Fruit fly (Drosophila melanogaster) whole organism, embryonic: ENCODE measurements around the gene cd.

Source experiments
- ATbp ChIP-seq: fragments of 200-800 bp; sonication (Bioruptor generic); optimal IDR thresholded peaks from 2 replicates; lab custom pipeline; 2017; ENCODE audit warnings: missing biosample characterization, mild to moderate bottlenecking, missing genetic modification characterization, missing genetic modification reagents
- Asciz ChIP-seq: fragments of 200-800 bp; sonication (Bioruptor generic); optimal IDR thresholded peaks from 2 replicates; lab custom pipeline; 2017; ENCODE audit warnings: missing biosample characterization, mild to moderate bottlenecking, missing genetic modification characterization, missing genetic modification reagents
- BEAF-32 ChIP-seq: fragments of 200-800 bp; sonication (Bioruptor generic); optimal IDR thresholded peaks from 3 replicates; lab custom pipeline; 2017; ENCODE audit warnings: missing biosample characterization, missing genetic modification characterization, mild to moderate bottlenecking, moderate library complexity, missing genetic modification reagents
- Bdp1 ChIP-seq: fragments of 200-800 bp; sonication (Bioruptor generic); optimal IDR thresholded peaks from 3 replicates; lab custom pipeline; 2016; ENCODE audit warnings: missing biosample characterization, missing genetic modification characterization
- Bteb2 ChIP-seq: fragments of 200-800 bp; sonication (Bioruptor generic); optimal IDR thresholded peaks from 2 replicates; lab custom pipeline; 2016; ENCODE audit warnings: missing biosample characterization, missing genetic modification characterization
- CG12155 ChIP-seq: fragments of 200-800 bp; sonication (Bioruptor generic); optimal IDR thresholded peaks from 3 replicates; lab custom pipeline; 2016; ENCODE audit warnings: missing biosample characterization, missing genetic modification characterization
- CG12299 ChIP-seq: fragments of 200-800 bp; sonication (Bioruptor generic); optimal IDR thresholded peaks from 2 replicates; lab custom pipeline; 2018; ENCODE audit warnings: missing biosample characterization, mild to moderate bottlenecking, missing genetic modification characterization
- CG12769 ChIP-seq: fragments of 200-800 bp; sonication (Bioruptor generic); optimal IDR thresholded peaks from 2 replicates; lab custom pipeline; 2019; ENCODE audit warnings: missing biosample characterization, mild to moderate bottlenecking, missing genetic modification characterization, moderate library complexity
- CG13894 ChIP-seq: fragments of 200-800 bp; sonication (Bioruptor generic); optimal IDR thresholded peaks from 3 replicates; lab custom pipeline; 2018; ENCODE audit warnings: missing biosample characterization, mild to moderate bottlenecking, missing genetic modification characterization, moderate library complexity
- CG15011 ChIP-seq: fragments of 200-800 bp; sonication (Bioruptor generic); optimal IDR thresholded peaks from 3 replicates; lab custom pipeline; 2018; ENCODE audit warnings: missing biosample characterization, mild to moderate bottlenecking, missing genetic modification characterization
- CG1602 ChIP-seq: fragments of 200-800 bp; sonication (Bioruptor generic); optimal IDR thresholded peaks from 3 replicates; lab custom pipeline; 2016; ENCODE audit warnings: missing biosample characterization, missing genetic modification characterization
- CG17361 ChIP-seq: fragments of 200-800 bp; sonication (Bioruptor generic); IDR thresholded peaks from 3 replicates; pipeline ENCODE4 v1.3.6; 2022; ENCODE audit warnings: missing biosample characterization, missing genetic modification characterization
- CG17829 ChIP-seq: fragments of 200-800 bp; optimal IDR thresholded peaks from 2 replicates; lab custom pipeline; 2019; ENCODE audit warnings: missing biosample characterization, mild to moderate bottlenecking, missing genetic modification characterization, moderate library complexity
- CG18764 ChIP-seq: fragments of 200-800 bp; sonication (Bioruptor generic); optimal IDR thresholded peaks from 3 replicates; lab custom pipeline; 2016; ENCODE audit warnings: missing biosample characterization, missing genetic modification characterization
- CG3065 ChIP-seq: fragments of 200-800 bp; sonication (Bioruptor generic); optimal IDR thresholded peaks from 2 replicates; lab custom pipeline; 2016; ENCODE audit warnings: missing biosample characterization, missing genetic modification characterization
- CG3163 ChIP-seq: fragments of 200-800 bp; sonication (Bioruptor generic); optimal IDR thresholded peaks from 3 replicates; lab custom pipeline; 2016; ENCODE audit warnings: missing biosample characterization, missing genetic modification characterization
- CG6272 ChIP-seq: fragments of 200-800 bp; sonication (Bioruptor generic); IDR thresholded peaks from 2 replicates; pipeline ENCODE4 v1.3.6; 2022; ENCODE audit warnings: missing biosample characterization, missing genetic modification characterization
- CG6791 ChIP-seq: fragments of 200-800 bp; sonication (Bioruptor generic); IDR thresholded peaks from 3 replicates; pipeline ENCODE4 v1.3.6; 2022; ENCODE audit warnings: missing biosample characterization, missing genetic modification characterization; ENCODE audit not compliant: partially characterized antibody
- CG7372 ChIP-seq: fragments of 200-800 bp; sonication (Bioruptor generic); IDR thresholded peaks from 2 replicates; pipeline ENCODE4 v1.3.6; 2022; ENCODE audit warnings: missing biosample characterization, missing genetic modification characterization
- CG7745 ChIP-seq: fragments of 200-800 bp; sonication (Bioruptor generic); optimal IDR thresholded peaks from 2 replicates; lab custom pipeline; 2018; ENCODE audit warnings: missing biosample characterization, mild to moderate bottlenecking, missing genetic modification characterization, moderate library complexity
- CG9437 ChIP-seq: fragments of 200-800 bp; sonication (Bioruptor generic); optimal IDR thresholded peaks from 2 replicates; lab custom pipeline; 2018; ENCODE audit warnings: missing biosample characterization, mild to moderate bottlenecking, missing genetic modification characterization
- Chrac-16 ChIP-seq: fragments of 200-800 bp; sonication (Bioruptor generic); optimal IDR thresholded peaks from 3 replicates; lab custom pipeline; 2016; ENCODE audit warnings: missing biosample characterization, missing genetic modification characterization
- CrebB ChIP-seq: fragments of 200-800 bp; sonication (Bioruptor generic); optimal IDR thresholded peaks from 3 replicates; lab custom pipeline; 2018; ENCODE audit warnings: missing biosample characterization, mild to moderate bottlenecking, missing genetic modification characterization
- Hmr ChIP-seq: fragments of 200-800 bp; sonication (Bioruptor generic); optimal IDR thresholded peaks from 3 replicates; lab custom pipeline; 2017; ENCODE audit warnings: mild to moderate bottlenecking, missing biosample characterization, missing genetic modification reagents, missing genetic modification characterization
- Hr51 ChIP-seq, 2 experiments: fragments of 200-800 bp; sonication (Bioruptor generic); optimal IDR thresholded peaks; 2 replicates in 1 of 2; 3 replicates in 1 of 2; lab custom pipeline; 2016 to 2018; ENCODE audit warnings: missing biosample characterization in 2 of 2, missing genetic modification characterization in 2 of 2, mild to moderate bottlenecking in 1 of 2, moderate library complexity in 1 of 2
- Lpt ChIP-seq: fragments of >200 bp; optimal IDR thresholded peaks from 2 replicates; lab custom pipeline; 2018; ENCODE audit warnings: missing biosample characterization, missing genetic modification characterization
- NC2α ChIP-seq: fragments of 200-800 bp; sonication (Bioruptor generic); optimal IDR thresholded peaks from 2 replicates; lab custom pipeline; 2016; ENCODE audit warnings: missing biosample characterization, missing genetic modification characterization
- NFAT ChIP-seq: fragments of 200-800 bp; sonication (Bioruptor generic); IDR thresholded peaks from 2 replicates; pipeline ENCODE4 v1.3.6; 2022; ENCODE audit warnings: missing biosample characterization, missing genetic modification characterization
- Poxn ChIP-seq: fragments of 200-800 bp; sonication (Bioruptor generic); IDR thresholded peaks from 2 replicates; pipeline ENCODE4 v1.3.6; 2022; ENCODE audit warnings: missing biosample characterization, missing genetic modification characterization
- Ravus ChIP-seq: fragments of 200-800 bp; sonication (Bioruptor generic); IDR thresholded peaks from 2 replicates; pipeline ENCODE4 v1.3.6; 2022; ENCODE audit warnings: missing biosample characterization, missing genetic modification characterization
- Side ChIP-seq: fragments of 200-800 bp; sonication (Bioruptor generic); optimal IDR thresholded peaks from 2 replicates; lab custom pipeline; 2016; ENCODE audit warnings: missing biosample characterization, missing genetic modification characterization
- Tbp ChIP-seq: fragments of >200 bp; optimal IDR thresholded peaks from 2 replicates; lab custom pipeline; 2018; ENCODE audit warnings: missing biosample characterization, missing genetic modification characterization
- aop ChIP-seq: fragments of 200-800 bp; sonication (Bioruptor generic); IDR thresholded peaks from 2 replicates; pipeline ENCODE4 v1.3.6; 2022; ENCODE audit warnings: missing biosample characterization, missing genetic modification characterization
- az2 ChIP-seq: fragments of 200-800 bp; sonication (Bioruptor generic); optimal IDR thresholded peaks from 3 replicates; lab custom pipeline; 2016; ENCODE audit warnings: missing biosample characterization, missing genetic modification characterization
- chn ChIP-seq: fragments of 200-800 bp; sonication (Bioruptor generic); optimal IDR thresholded peaks from 2 replicates; lab custom pipeline; 2016; ENCODE audit warnings: missing biosample characterization, missing genetic modification characterization
- dpn ChIP-seq, 2 experiments: fragments of 200-800 bp; sonication (Bioruptor generic); optimal IDR thresholded peaks; 3 replicates each; lab custom pipeline; 2016; ENCODE audit warnings: missing biosample characterization in 2 of 2, missing genetic modification characterization in 2 of 2
- en ChIP-seq: fragments of 200-800 bp; sonication (Bioruptor generic); optimal IDR thresholded peaks from 2 replicates; lab custom pipeline; 2016; ENCODE audit warnings: missing biosample characterization, missing genetic modification characterization
- fd102C ChIP-seq: fragments of 200-800 bp; sonication (Bioruptor generic); optimal IDR thresholded peaks from 2 replicates; lab custom pipeline; 2018; ENCODE audit warnings: missing biosample characterization, mild to moderate bottlenecking, missing genetic modification characterization, moderate library complexity
- fu2 ChIP-seq: fragments of 200-800 bp; sonication (Bioruptor generic); optimal IDR thresholded peaks from 2 replicates; lab custom pipeline; 2016; ENCODE audit warnings: missing biosample characterization, missing genetic modification characterization
- gcm ChIP-seq: fragments of 200-800 bp; sonication (Bioruptor generic); optimal IDR thresholded peaks from 2 replicates; lab custom pipeline; 2019; ENCODE audit warnings: missing biosample characterization, mild to moderate bottlenecking, missing genetic modification characterization, moderate library complexity
- grn ChIP-seq: fragments of 200-800 bp; sonication (Bioruptor generic); optimal IDR thresholded peaks from 3 replicates; lab custom pipeline; 2017; ENCODE audit warnings: missing biosample characterization, missing genetic modification characterization
- gt ChIP-seq: fragments of 200-800 bp; sonication (Bioruptor generic); IDR thresholded peaks from 2 replicates; pipeline ENCODE4 v1.3.6; 2022; ENCODE audit warnings: missing biosample characterization, missing genetic modification characterization
- inv ChIP-seq: fragments of 200-800 bp; sonication (Bioruptor generic); IDR thresholded peaks from 2 replicates; pipeline ENCODE4 v1.3.6; 2022; ENCODE audit warnings: missing biosample characterization, missing genetic modification characterization; ENCODE audit not compliant: partially characterized antibody
- nerfin-1 ChIP-seq: fragments of 200-800 bp; sonication (Bioruptor generic); optimal IDR thresholded peaks from 3 replicates; lab custom pipeline; 2019; ENCODE audit warnings: missing biosample characterization, mild to moderate bottlenecking, missing genetic modification characterization, moderate library complexity
- pum ChIP-seq: fragments of 200-800 bp; sonication (Bioruptor generic); optimal IDR thresholded peaks from 2 replicates; lab custom pipeline; 2016; ENCODE audit warnings: missing biosample characterization, missing genetic modification characterization
- row ChIP-seq: fragments of 200-800 bp; sonication (Bioruptor generic); IDR thresholded peaks from 3 replicates; pipeline ENCODE4 v1.3.6; 2022; ENCODE audit warnings: missing biosample characterization, missing genetic modification characterization
- unpg ChIP-seq: fragments of 200-800 bp; sonication (Bioruptor generic); optimal IDR thresholded peaks from 3 replicates; lab custom pipeline; 2018; ENCODE audit warnings: missing biosample characterization, mild to moderate bottlenecking, missing genetic modification characterization, moderate library complexity
- vfl ChIP-seq: fragments of 200-800 bp; sonication (Bioruptor generic); optimal IDR thresholded peaks from 2 replicates; lab custom pipeline; 2016; ENCODE audit warnings: missing biosample characterization, missing genetic modification characterization
- wdn ChIP-seq: fragments of 200-800 bp; sonication (Bioruptor generic); IDR thresholded peaks from 2 replicates; pipeline ENCODE4 v1.3.6; 2022; ENCODE audit warnings: missing biosample characterization, missing genetic modification characterization
- wor ChIP-seq: fragments of 200-800 bp; sonication (Bioruptor generic); IDR thresholded peaks from 2 replicates; pipeline ENCODE4 v1.3.6; 2022; ENCODE audit warnings: missing biosample characterization, missing genetic modification characterization

Gene cd

dm6 chr3R:22667284-22667958 is 27.3 kb upstream of the cd start (continued):
- TF ChIP-seq fu2 (GFP tag; lab: Kevin White, UChicago): no peak
- peak; percentile 90 for TF ChIP-seq Asciz (GFP tag; lab: Kevin White, UChicago)
- TF ChIP-seq NFAT: no peak
- TF ChIP-seq CG12769: no peak
- TF ChIP-seq gcm (GFP tag; lab: Kevin White, UChicago): peak; percentile 62
- TF ChIP-seq CG6791 (GFP tag; lab: Robert Waterston, UW): no peak
- peak; percentile 75 for TF ChIP-seq CG1602
- peak; percentile 79 for TF ChIP-seq CG17829 (tag; lab: Kevin White, UChicago)
- peak; percentile 53 for TF ChIP-seq CG3065 (GFP tag; lab: Kevin White, UChicago)
- no peak for TF ChIP-seq Lpt (GFP tag; lab: Kevin White, UChicago)
- peak; percentile 84 for TF ChIP-seq unpg (GFP tag; lab: Kevin White, UChicago)
- TF ChIP-seq inv (GFP tag; lab: Robert Waterston, UW): no peak
- TF ChIP-seq row (GFP tag; lab: Robert Waterston, UW): peak; percentile 76
- peak; percentile 28 to 88 for TF ChIP-seq Hr51 (GFP tag; optimal IDR thresholded peaks at IDR 0.05; lab: Kevin White, UChicago)
- peak; percentile 22 for TF ChIP-seq CG3163 (GFP tag; lab: Kevin White, UChicago)
- no peak for TF ChIP-seq vfl (GFP tag; lab: Kevin White, UChicago)
- TF ChIP-seq fd102C (GFP tag; lab: Kevin White, UChicago): no peak
- peak; percentile 61 for TF ChIP-seq CG12155 (GFP tag; lab: Kevin White, UChicago)
- no peak for TF ChIP-seq CG7745 (tag; lab: Kevin White, UChicago)
- TF ChIP-seq dpn (GFP tag; optimal IDR thresholded peaks at IDR 0.05; lab: Kevin White, UChicago): peak; percentile 57 to 77
- TF ChIP-seq Ravus (GFP tag; lab: Robert Waterston, UW): peak; percentile 24; the same call in 1 of the 2 replicates
- TF ChIP-seq az2 (GFP tag; lab: Kevin White, UChicago): peak; percentile 79
- TF ChIP-seq CG6272 (GFP tag; lab: Robert Waterston, UW): 0 out of 2 replicates have a peak, but pooled peaks have one; percentile 45
- TF ChIP-seq gt (GFP tag; lab: Robert Waterston, UW): 0 out of 2 replicates have a peak, but pooled peaks have one; percentile 52
- no peak for TF ChIP-seq Bdp1 (GFP tag; lab: Kevin White, UChicago)
- peak; percentile 5 for TF ChIP-seq grn (GFP tag; lab: Kevin White, UChicago)
- TF ChIP-seq en (GFP tag; lab: Kevin White, UChicago): no peak
- TF ChIP-seq CrebB (tag; lab: Kevin White, UChicago): no peak
- TF ChIP-seq Hmr (GFP tag; lab: Kevin White, UChicago): peak; percentile 11
- TF ChIP-seq Bteb2 (GFP tag; lab: Kevin White, UChicago): peak; percentile 45
- peak; percentile 43; the same call in 1 of the 2 replicates for TF ChIP-seq wdn
- no peak for TF ChIP-seq CG13894 (tag; lab: Kevin White, UChicago)
- peak; percentile 33; the same call in 1 of the 2 replicates for TF ChIP-seq CG7372 (GFP tag; lab: Robert Waterston, UW)
- TF ChIP-seq Tbp: no peak
- TF ChIP-seq BEAF-32: no peak
- peak; percentile 43 for TF ChIP-seq chn (GFP tag; lab: Kevin White, UChicago)
- peak; percentile 90 for TF ChIP-seq CG17361 (GFP tag; lab: Robert Waterston, UW)
- peak; percentile 39 for TF ChIP-seq pum (GFP tag; lab: Kevin White, UChicago)
- no peak for TF ChIP-seq Poxn (GFP tag; lab: Robert Waterston, UW)
- no peak for TF ChIP-seq CG12299
- TF ChIP-seq nerfin-1: peak; percentile 93
- peak; percentile 72 for TF ChIP-seq CG18764 (GFP tag; lab: Kevin White, UChicago)
- TF ChIP-seq aop (GFP tag; lab: Robert Waterston, UW): no peak
- TF ChIP-seq Chrac-16 (GFP tag; lab: Kevin White, UChicago): peak; percentile 62
- peak; percentile 58 for TF ChIP-seq NC2α
- TF ChIP-seq CG15011 (GFP tag; lab: Kevin White, UChicago): peak; percentile 66
- TF ChIP-seq wor (GFP tag; lab: Robert Waterston, UW): peak; percentile 76
- TF ChIP-seq ATbp (GFP tag; lab: Kevin White, UChicago): peak; percentile 77
- TF ChIP-seq Side (GFP tag; lab: Kevin White, UChicago): peak; percentile 38
- peak; percentile 75 for TF ChIP-seq CG9437 (GFP tag; lab: Kevin White, UChicago)
